Worm (Caenorhabditis elegans): ENCODE measurements around the gene wdr-5.3.

DNA sequence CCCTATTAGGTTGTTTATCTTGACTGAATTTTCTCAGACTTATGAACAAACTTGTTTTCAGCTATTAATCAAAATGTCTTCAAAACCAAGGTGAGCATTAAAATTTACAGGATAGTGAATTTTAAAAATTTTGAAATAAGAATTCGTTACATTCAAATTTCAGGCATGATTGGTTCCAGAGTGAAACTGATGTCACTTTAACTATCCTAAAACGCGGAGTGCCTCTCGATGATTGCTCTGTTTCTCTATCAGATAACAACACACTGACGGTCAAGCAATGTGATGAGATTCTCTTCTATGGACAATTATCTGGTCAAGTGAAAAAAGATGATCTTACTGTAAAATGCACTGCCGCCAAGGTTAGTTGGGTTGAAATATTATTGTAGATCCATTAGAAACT, 34.5 kb downstream of the wdr-5.3 start, which contains the start of gene D1054.3:
- TF ChIP-seq nhr-120 (GFP tag; IDR thresholded peaks at IDR 0.05) (no peak), F55B11.4 (tag; optimal IDR thresholded peaks at IDR 0.05; ENCODE audit: borderline replicate concordance, insufficient read depth) (no peak), let-526 (GFP tag; IDR thresholded peaks at IDR 0.05) (no peak), nhr-80 (tag; optimal IDR thresholded peaks at IDR 0.05) (no peak), nhr-179 (tag; optimal IDR thresholded peaks at IDR 0.05) (no peak), ama-1 (optimal IDR thresholded peaks at IDR 0.05) (no peak), ama-1 (GFP tag; optimal IDR thresholded peaks at IDR 0.05) (no peak), lag-1 (GFP tag; IDR thresholded peaks at IDR 0.05) (no peak), K12H6.12 (tag; optimal IDR thresholded peaks at IDR 0.05) (no peak), hsf-1 (GFP tag; IDR thresholded peaks at IDR 0.05) (peak; percentile 51; the same call in 1 of the 2 replicates), unc-130 (GFP tag; optimal IDR thresholded peaks at IDR 0.05) (no peak), lin-26 (GFP tag; IDR thresholded peaks at IDR 0.05) (no peak), F23B12.7 (tag; optimal IDR thresholded peaks at IDR 0.05; ENCODE audit: insufficient read depth) (no peak), ztf-26 (tag; optimal IDR thresholded peaks at IDR 0.05) (no peak)
